Worm (Caenorhabditis elegans): ENCODE results near the gene ugt-62.

ugt-62 gene

ce11 chrIII:4540604-4541003, at the start of gene ugt-62:
TSS of gene ugt-62 (minus strand) at chrIII:4540623.
- TF ChIP-seq pha-2 (tag; optimal IDR thresholded peaks at IDR 0.05) (no peak), elt-2 (tag; optimal IDR thresholded peaks at IDR 0.05) (peak; percentile 30), ceh-34 (tag; optimal IDR thresholded peaks at IDR 0.05) (no peak)

ce11 chrIII:4587177-4587576, 46.8 kb upstream of the ugt-62 start, which contains the start of the genes F35G12.7 and smc-4:
TSS of gene F35G12.7 (minus strand) at chrIII:4587330.
TSS of gene smc-4 (plus strand) at chrIII:4587501.
- TF ChIP-seq unc-42 (tag; optimal IDR thresholded peaks at IDR 0.05) (peak; percentile 88), ceh-31 (tag; optimal IDR thresholded peaks at IDR 0.05) (peak; percentile 29), tbx-2 (tag; optimal IDR thresholded peaks at IDR 0.05) (peak; percentile 16), che-1 (tag; optimal IDR thresholded peaks at IDR 0.05) (peak; percentile 20), unc-86 (tag; optimal IDR thresholded peaks at IDR 0.05) (no peak), ceh-14 (tag; optimal IDR thresholded peaks at IDR 0.05) (peak; percentile 56), sox-2 (GFP tag; IDR thresholded peaks at IDR 0.05) (peak; percentile 14; the same call in 1 of the 2 replicates), tbx-7 (tag; optimal IDR thresholded peaks at IDR 0.05) (no peak), nfya-1 (tag; optimal IDR thresholded peaks at IDR 0.05) (peak; percentile 74), ttx-3 (tag; optimal IDR thresholded peaks at IDR 0.05) (peak; percentile 22)

- TF ChIP-seq ceh-19 (GFP tag; optimal IDR thresholded peaks at IDR 0.05) (no peak), nfya-1 (tag; optimal IDR thresholded peaks at IDR 0.05) (peak; percentile 95)
Measured at ce11 chrIII:4584068-4584566, 43.7 kb upstream of the ugt-62 start, which contains the start of gene F35G12.5. TSS of gene F35G12.5 (plus strand) at chrIII:4584118.

ce11 chrIII:4581495-4581894, 41.1 kb upstream of the ugt-62 start, which contains the start of gene F35G12.12:
TSS of gene F35G12.12 (plus strand) at chrIII:4581795.
- TF ChIP-seq nfya-1 (tag; optimal IDR thresholded peaks at IDR 0.05): no peak
- no peak for TF ChIP-seq C38D4.7 (GFP tag; optimal IDR thresholded peaks at IDR 0.05)
- no peak for TF ChIP-seq pha-4 (tag; optimal IDR thresholded peaks at IDR 0.05)
- TF ChIP-seq ceh-31 (tag; optimal IDR thresholded peaks at IDR 0.05): no peak
- no peak for TF ChIP-seq ceh-6 (GFP tag; optimal IDR thresholded peaks at IDR 0.05)
- TF ChIP-seq nhr-11 (tag; optimal IDR thresholded peaks at IDR 0.05): no peak
- TF ChIP-seq ceh-45 (GFP tag; IDR thresholded peaks at IDR 0.05): no peak
- TF ChIP-seq pax-1 (tag; optimal IDR thresholded peaks at IDR 0.05): no peak
- no peak for TF ChIP-seq unc-3 (GFP tag; conservative IDR thresholded peaks at IDR 0.05)
- TF ChIP-seq unc-3 (tag; optimal IDR thresholded peaks at IDR 0.05): no peak
- TF ChIP-seq che-1 (tag; optimal IDR thresholded peaks at IDR 0.05): no peak
- no peak for TF ChIP-seq pat-9 (tag; optimal IDR thresholded peaks at IDR 0.05)
- no peak for TF ChIP-seq unc-55 (GFP tag; optimal IDR thresholded peaks at IDR 0.05)
- no peak for TF ChIP-seq ahr-1 (tag; optimal IDR thresholded peaks at IDR 0.05)
- TF ChIP-seq ztf-16 (tag; optimal IDR thresholded peaks at IDR 0.05): no peak
- no peak for TF ChIP-seq odd-2 (tag; optimal IDR thresholded peaks at IDR 0.05)
- no peak for TF ChIP-seq madf-2 (tag; optimal IDR thresholded peaks at IDR 0.05)

- TF ChIP-seq ets-4 (tag; optimal IDR thresholded peaks at IDR 0.05) (no peak), unc-42 (tag; optimal IDR thresholded peaks at IDR 0.05) (peak; percentile 41), ref-2 (tag; optimal IDR thresholded peaks at IDR 0.05) (peak; percentile 44), elt-2 (tag; optimal IDR thresholded peaks at IDR 0.05) (peak; percentile 38), unc-86 (tag; optimal IDR thresholded peaks at IDR 0.05) (peak; percentile 20), ceh-14 (tag; optimal IDR thresholded peaks at IDR 0.05) (no peak), nfya-1 (tag; optimal IDR thresholded peaks at IDR 0.05) (peak; percentile 28), zip-5 (tag; optimal IDR thresholded peaks at IDR 0.05) (no peak), ceh-31 (tag; optimal IDR thresholded peaks at IDR 0.05) (peak; percentile 59)
Measured at ce11 chrIII:4578385-4578903, 38.0 kb upstream of the ugt-62 start, which contains the start of the genes sel-5 and wdr-48. TSS of gene sel-5 (minus strand) at chrIII:4578437. TSS of gene wdr-48 (plus strand) at chrIII:4578853.

ce11 chrIII:4568455-4568854, 28.0 kb upstream of the ugt-62 start, which contains the start of gene idhg-1:
TSS of gene idhg-1 (plus strand) at chrIII:4568797.
- peak; percentile 94 for TF ChIP-seq C38D4.7 (GFP tag; optimal IDR thresholded peaks at IDR 0.05)
- TF ChIP-seq lim-6 (tag; optimal IDR thresholded peaks at IDR 0.05): peak; percentile 95
- TF ChIP-seq pax-1 (tag; optimal IDR thresholded peaks at IDR 0.05): no peak
- peak; percentile 94 for TF ChIP-seq ceh-24 (tag; optimal IDR thresholded peaks at IDR 0.05)
- TF ChIP-seq che-1 (tag; optimal IDR thresholded peaks at IDR 0.05): peak; percentile 91
- TF ChIP-seq sox-4 (tag; optimal IDR thresholded peaks at IDR 0.05): peak; percentile 98
- peak; percentile 85 for TF ChIP-seq pqm-1 (tag; optimal IDR thresholded peaks at IDR 0.05)
- peak; percentile 68 for TF ChIP-seq hlh-30 (tag; optimal IDR thresholded peaks at IDR 0.05; ENCODE audit: insufficient read depth)
- TF ChIP-seq sdc-2 (tag; optimal IDR thresholded peaks at IDR 0.05): peak; percentile 88
- TF ChIP-seq unc-55 (GFP tag; optimal IDR thresholded peaks at IDR 0.05): no peak
- peak; percentile 98 for TF ChIP-seq ceh-31 (tag; optimal IDR thresholded peaks at IDR 0.05)
- TF ChIP-seq ceh-22 (tag; optimal IDR thresholded peaks at IDR 0.05): peak; percentile 68
- peak; percentile 92 for TF ChIP-seq T23F11.4 (GFP tag; optimal IDR thresholded peaks at IDR 0.05)
- TF ChIP-seq ahr-1 (tag; optimal IDR thresholded peaks at IDR 0.05): peak; percentile 95
- peak; percentile 97 for TF ChIP-seq hlh-15 (tag; optimal IDR thresholded peaks at IDR 0.05)
- peak; percentile 99 for TF ChIP-seq elt-4 (tag; optimal IDR thresholded peaks at IDR 0.05)
- peak; percentile 67 for TF ChIP-seq sox-2 (GFP tag; IDR thresholded peaks at IDR 0.05)

Data from whole organism, late embryonic.